Fruit fly (Drosophila melanogaster) whole organism, embryonic: ENCODE results near the gene CG43439.

Experiments used
- Adf1 ChIP-seq: fragments of 200-800 bp; sonication (Bioruptor generic); IDR thresholded peaks from 2 replicates; pipeline ENCODE4 v1.3.6; 2022; ENCODE audit warnings: missing biosample characterization, missing genetic modification characterization
- Bgb ChIP-seq: fragments of 200-800 bp; sonication (Bioruptor generic); IDR thresholded peaks from 2 replicates; pipeline ENCODE4 v1.3.6; 2022; ENCODE audit warnings: missing biosample characterization, missing genetic modification characterization; ENCODE audit not compliant: partially characterized antibody
- CG10274 ChIP-seq: fragments of 200-800 bp; sonication (Bioruptor generic); optimal IDR thresholded peaks from 3 replicates; lab custom pipeline; 2017; ENCODE audit warnings: missing biosample characterization, mild to moderate bottlenecking, missing genetic modification characterization
- CG11093 ChIP-seq: fragments of 200-800 bp; sonication (Bioruptor generic); IDR thresholded peaks from 3 replicates; pipeline ENCODE4 v1.3.6; 2022; ENCODE audit warnings: missing biosample characterization, missing genetic modification characterization
- CG11723 ChIP-seq: fragments of 200-800 bp; sonication (Bioruptor generic); optimal IDR thresholded peaks from 2 replicates; lab custom pipeline; 2017; ENCODE audit warnings: missing biosample characterization, mild to moderate bottlenecking, missing genetic modification characterization
- CG12219 ChIP-seq: fragments of 200-800 bp; sonication (Bioruptor generic); optimal IDR thresholded peaks from 3 replicates; lab custom pipeline; 2018; ENCODE audit warnings: missing biosample characterization, mild to moderate bottlenecking, missing genetic modification characterization
- CG12744 ChIP-seq: fragments of 200-800 bp; sonication (Bioruptor generic); optimal IDR thresholded peaks from 2 replicates; lab custom pipeline; 2016; ENCODE audit warnings: missing biosample characterization, missing genetic modification characterization
- CG15269 ChIP-seq: fragments of 200-800 bp; sonication (Bioruptor generic); optimal IDR thresholded peaks from 2 replicates; lab custom pipeline; 2018; ENCODE audit warnings: missing biosample characterization, mild to moderate bottlenecking, missing genetic modification characterization, moderate library complexity
- CG17328 ChIP-seq: fragments of 200-800 bp; sonication (Bioruptor generic); IDR thresholded peaks from 2 replicates; pipeline ENCODE4 v1.3.6; 2022; ENCODE audit warnings: missing biosample characterization, missing genetic modification characterization
- CG17612 ChIP-seq: fragments of 200-800 bp; sonication (Bioruptor generic); IDR thresholded peaks from 2 replicates; pipeline ENCODE4 v1.3.6; 2022; ENCODE audit warnings: missing biosample characterization, missing genetic modification characterization
- CG18262 ChIP-seq: fragments of 200-800 bp; optimal IDR thresholded peaks from 3 replicates; lab custom pipeline; 2019; ENCODE audit warnings: missing biosample characterization, mild to moderate bottlenecking, missing genetic modification characterization, moderate library complexity
- CG2199 ChIP-seq: fragments of 200-800 bp; sonication (Bioruptor generic); IDR thresholded peaks from 3 replicates; pipeline ENCODE4 v1.3.6; 2022; ENCODE audit warnings: missing biosample characterization, missing genetic modification characterization
- CG31441 ChIP-seq: fragments of 200-800 bp; sonication (Bioruptor generic); IDR thresholded peaks from 2 replicates; pipeline ENCODE4 v1.3.6; 2022; ENCODE audit warnings: missing biosample characterization, missing genetic modification characterization
- CG3847 ChIP-seq: fragments of 200-800 bp; sonication (Bioruptor generic); IDR thresholded peaks from 2 replicates; pipeline ENCODE4 v1.3.6; 2022; ENCODE audit warnings: missing biosample characterization, missing genetic modification characterization
- CG4854 ChIP-seq: fragments of 200-800 bp; sonication (Bioruptor generic); optimal IDR thresholded peaks from 2 replicates; lab custom pipeline; 2016; ENCODE audit warnings: missing biosample characterization, missing genetic modification characterization, inconsistent platforms
- CG5180 ChIP-seq: fragments of 200-800 bp; sonication (Bioruptor generic); optimal IDR thresholded peaks from 3 replicates; lab custom pipeline; 2017; ENCODE audit warnings: missing biosample characterization, missing genetic modification characterization, mild to moderate bottlenecking, moderate library complexity, missing genetic modification reagents
- CG7357 ChIP-seq: fragments of 200-800 bp; sonication (Bioruptor generic); IDR thresholded peaks from 3 replicates; pipeline ENCODE4 v1.3.6; 2022; ENCODE audit warnings: missing biosample characterization, missing genetic modification characterization
- CG7786 ChIP-seq: fragments of 200-800 bp; sonication (Bioruptor generic); optimal IDR thresholded peaks from 2 replicates; lab custom pipeline; 2016; ENCODE audit warnings: missing biosample characterization, missing genetic modification characterization
- CG7839 ChIP-seq: fragments of 200-800 bp; sonication (Bioruptor generic); optimal IDR thresholded peaks from 3 replicates; lab custom pipeline; 2018; ENCODE audit warnings: missing biosample characterization, mild to moderate bottlenecking, missing genetic modification characterization, moderate library complexity
- CG8359 ChIP-seq: fragments of 200-800 bp; sonication (Bioruptor generic); optimal IDR thresholded peaks from 2 replicates; lab custom pipeline; 2017; ENCODE audit warnings: missing biosample characterization, mild to moderate bottlenecking, missing genetic modification characterization, borderline replicate concordance
- CG8388 ChIP-seq: fragments of 200-800 bp; sonication (Bioruptor generic); optimal IDR thresholded peaks from 2 replicates; lab custom pipeline; 2019; ENCODE audit warnings: missing biosample characterization, mild to moderate bottlenecking, missing genetic modification characterization, moderate library complexity
- CoRest ChIP-seq: fragments of 200-800 bp; sonication (Bioruptor generic); optimal IDR thresholded peaks from 3 replicates; lab custom pipeline; 2018; ENCODE audit warnings: missing biosample characterization, mild to moderate bottlenecking, missing genetic modification characterization, moderate library complexity
- Dll ChIP-seq: fragments of 200-800 bp; sonication (Bioruptor generic); IDR thresholded peaks from 4 replicates; pipeline ENCODE4 v1.3.6; 2022; ENCODE audit warnings: missing biosample characterization, missing genetic modification characterization; ENCODE audit not compliant: partially characterized antibody
- Eip74EF ChIP-seq, 2 experiments: fragments of 200-800 bp in 1 of 2; fragments of >200 bp in 1 of 2; sonication (Bioruptor generic) in 1 of 2; optimal IDR thresholded peaks; 2 replicates each; lab custom pipeline; 2017 to 2019; ENCODE audit warnings: missing biosample characterization in 2 of 2, missing genetic modification characterization in 2 of 2, mild to moderate bottlenecking in 1 of 2, moderate library complexity in 1 of 2
- Fer1 ChIP-seq: fragments of 200-800 bp; sonication (Bioruptor generic); optimal IDR thresholded peaks from 2 replicates; lab custom pipeline; 2017; ENCODE audit warnings: missing biosample characterization, mild to moderate bottlenecking, missing genetic modification characterization
- Hmx ChIP-seq: fragments of 200-800 bp; sonication (Bioruptor generic); optimal IDR thresholded peaks from 2 replicates; lab custom pipeline; 2016; ENCODE audit warnings: missing biosample characterization, missing genetic modification characterization
- Hr3 ChIP-seq: fragments of 200-800 bp; sonication (Bioruptor generic); optimal IDR thresholded peaks from 3 replicates; lab custom pipeline; 2016; ENCODE audit warnings: missing biosample characterization, missing genetic modification characterization
- Hr78 ChIP-seq, 2 experiments: fragments of 200-800 bp in 1 of 2; fragments of >200 bp in 1 of 2; sonication (Bioruptor generic) in 1 of 2; optimal IDR thresholded peaks; 2 replicates each; lab custom pipeline; 2017 to 2019; ENCODE audit warnings: missing biosample characterization in 2 of 2, missing genetic modification characterization in 2 of 2, mild to moderate bottlenecking in 1 of 2, moderate library complexity in 1 of 2
- PHDP ChIP-seq: fragments of 200-800 bp; sonication (Bioruptor generic); optimal IDR thresholded peaks from 3 replicates; lab custom pipeline; 2018; ENCODE audit warnings: missing biosample characterization, mild to moderate bottlenecking, missing genetic modification characterization, moderate library complexity
- Ravus ChIP-seq: fragments of 200-800 bp; sonication (Bioruptor generic); IDR thresholded peaks from 2 replicates; pipeline ENCODE4 v1.3.6; 2022; ENCODE audit warnings: missing biosample characterization, missing genetic modification characterization
- br ChIP-seq: fragments of >200 bp; optimal IDR thresholded peaks from 2 replicates; lab custom pipeline; 2017
- emc ChIP-seq: fragments of 200-800 bp; sonication (Bioruptor generic); optimal IDR thresholded peaks from 2 replicates; lab custom pipeline; 2016; ENCODE audit warnings: missing biosample characterization, missing genetic modification characterization
- eyg ChIP-seq: fragments of 200-800 bp; sonication (Bioruptor generic); optimal IDR thresholded peaks from 3 replicates; lab custom pipeline; 2016; ENCODE audit warnings: missing biosample characterization, missing genetic modification characterization
- fu2 ChIP-seq: fragments of 200-800 bp; sonication (Bioruptor generic); optimal IDR thresholded peaks from 2 replicates; lab custom pipeline; 2016; ENCODE audit warnings: missing biosample characterization, missing genetic modification characterization
- hkb ChIP-seq, 2 experiments: fragments of 200-800 bp in 1 of 2; fragments of >200 bp in 1 of 2; sonication (Bioruptor generic) in 1 of 2; IDR thresholded peaks in 1 of 2; optimal IDR thresholded peaks in 1 of 2; 2 replicates each; pipeline versions ENCODE4 v1.3.6 to Lab custom; 2017 to 2022; ENCODE audit warnings: missing biosample characterization in 1 of 2, missing genetic modification characterization in 1 of 2
- ind ChIP-seq: fragments of 200-800 bp; sonication (Bioruptor generic); optimal IDR thresholded peaks from 3 replicates; lab custom pipeline; 2016; ENCODE audit warnings: missing biosample characterization, missing genetic modification characterization
- knrl ChIP-seq: fragments of 200-800 bp; sonication (Bioruptor generic); IDR thresholded peaks from 3 replicates; pipeline ENCODE4 v1.3.6; 2022; ENCODE audit warnings: missing biosample characterization, missing genetic modification characterization; ENCODE audit not compliant: partially characterized antibody
- lilli ChIP-seq: fragments of 200-800 bp; sonication (Bioruptor generic); optimal IDR thresholded peaks from 3 replicates; lab custom pipeline; 2016; ENCODE audit warnings: missing biosample characterization, missing genetic modification characterization
- maf-S ChIP-seq: fragments of 200-800 bp; sonication (Bioruptor generic); optimal IDR thresholded peaks from 2 replicates; lab custom pipeline; 2016; ENCODE audit warnings: missing biosample characterization, missing genetic modification characterization
- mirr ChIP-seq: fragments of 200-800 bp; sonication (Bioruptor generic); optimal IDR thresholded peaks from 3 replicates; lab custom pipeline; 2018; ENCODE audit warnings: missing biosample characterization, mild to moderate bottlenecking, missing genetic modification characterization
- oc ChIP-seq: fragments of 200-800 bp; sonication (Bioruptor generic); optimal IDR thresholded peaks from 2 replicates; lab custom pipeline; 2018; ENCODE audit warnings: missing biosample characterization, mild to moderate bottlenecking, missing genetic modification characterization, moderate library complexity
- onecut ChIP-seq: fragments of 200-800 bp; sonication (Bioruptor generic); IDR thresholded peaks from 2 replicates; pipeline ENCODE4 v1.3.6; 2022; ENCODE audit warnings: missing biosample characterization, missing genetic modification characterization
- prd ChIP-seq, 3 experiments: fragments of >200 bp in 2 of 3; fragments of 200-800 bp in 1 of 3; sonication (Bioruptor generic) in 1 of 3; optimal IDR thresholded peaks in 2 of 3; IDR thresholded peaks in 1 of 3; 2 replicates in 2 of 3; 3 replicates in 1 of 3; pipeline versions ENCODE4 v1.3.6 to Lab custom; 2017 to 2022; ENCODE audit warnings: missing biosample characterization in 1 of 3, missing genetic modification characterization in 1 of 3
- salm ChIP-seq: fragments of 200-800 bp; sonication (Bioruptor generic); optimal IDR thresholded peaks from 2 replicates; lab custom pipeline; 2018; ENCODE audit warnings: missing biosample characterization, mild to moderate bottlenecking, missing genetic modification characterization
- slou ChIP-seq: fragments of 200-800 bp; sonication (Bioruptor generic); optimal IDR thresholded peaks from 3 replicates; lab custom pipeline; 2016; ENCODE audit warnings: missing biosample characterization, missing genetic modification characterization
- so ChIP-seq: fragments of 200-800 bp; sonication (Bioruptor generic); IDR thresholded peaks from 3 replicates; pipeline ENCODE4 v1.3.6; 2022; ENCODE audit warnings: missing biosample characterization, missing genetic modification characterization
- tup ChIP-seq: fragments of 200-800 bp; sonication (Bioruptor generic); optimal IDR thresholded peaks from 2 replicates; lab custom pipeline; 2016; ENCODE audit warnings: missing biosample characterization, mild to moderate bottlenecking, missing genetic modification characterization, moderate library complexity

CG43439 gene

DNA sequence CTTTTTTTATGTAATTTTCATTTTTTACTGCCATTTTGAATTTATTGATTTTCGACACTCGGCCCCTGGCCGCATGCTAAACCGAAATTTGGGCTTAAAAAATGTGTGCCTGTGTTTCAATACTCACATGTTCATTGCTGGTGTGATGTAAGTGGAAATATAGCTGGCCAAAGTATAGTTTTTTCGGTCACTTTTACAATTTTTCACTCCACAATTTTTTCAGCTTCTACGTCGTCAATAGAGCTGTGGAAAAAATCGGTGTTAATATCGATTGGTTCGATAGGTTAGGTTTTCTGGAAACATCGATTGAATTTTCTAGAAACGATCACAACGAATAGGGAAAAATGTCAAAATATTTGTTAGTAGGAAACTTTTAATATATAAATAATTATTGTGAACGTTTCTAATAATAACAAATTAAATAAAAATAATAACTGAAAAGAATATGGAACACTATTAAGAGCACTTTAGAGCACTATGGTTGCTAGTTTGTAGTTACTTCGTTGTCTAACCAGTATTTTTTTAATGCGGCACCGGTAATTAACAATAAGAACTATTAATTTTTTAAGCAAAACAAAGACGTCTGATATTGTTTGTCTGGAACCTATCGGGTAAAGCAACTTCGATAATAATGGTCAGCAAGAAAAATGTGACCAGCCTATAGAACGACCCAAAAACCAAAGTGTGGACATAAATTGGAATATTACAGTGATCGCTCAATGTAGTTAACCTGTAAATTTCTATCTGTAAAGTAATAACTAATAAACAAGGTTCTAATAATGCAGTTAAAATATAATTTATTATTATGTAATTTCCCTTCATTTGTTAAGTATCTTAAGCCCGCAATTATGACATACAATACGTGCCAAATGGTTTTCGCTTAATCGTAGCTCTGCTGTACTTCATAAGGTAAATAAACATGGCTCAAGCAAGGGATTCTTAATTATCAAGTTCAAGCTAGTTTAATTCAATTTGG is 28.8 kb downstream of the CG43439 start, which contains the start of the genes CG10077 and CG9948 (continued):
- TF ChIP-seq slou (peak; percentile 37), Ravus (GFP tag; lab: Robert Waterston, UW) (peak; percentile 80), CG3847 (GFP tag; lab: Robert Waterston, UW) (peak; percentile 89), CG8388 (GFP tag; lab: Kevin White, UChicago) (peak; percentile 89), CG15269 (tag; lab: Kevin White, UChicago) (peak; percentile 93), CG5180 (GFP tag; lab: Kevin White, UChicago) (peak; percentile 65), CoRest (peak; percentile 91), Hmx (GFP tag; lab: Kevin White, UChicago) (peak; percentile 65), CG10274 (GFP tag; lab: Kevin White, UChicago) (peak; percentile 59), oc (tag; lab: Kevin White, UChicago) (no peak), salm (peak; percentile 85), mirr (peak; percentile 83), CG11093 (GFP tag; lab: Robert Waterston, UW) (peak; percentile 83), ind (GFP tag; lab: Kevin White, UChicago) (peak; percentile 89), lilli (GFP tag; lab: Kevin White, UChicago) (peak; percentile 88), Adf1 (GFP tag; lab: Robert Waterston, UW) (peak; percentile 47), CG7839 (tag; lab: Kevin White, UChicago) (peak; percentile 93), Fer1 (GFP tag; lab: Kevin White, UChicago) (peak; percentile 91), Eip74EF (GFP tag; optimal IDR thresholded peaks at IDR 0.05; lab: Kevin White, UChicago) (peak in 1 of 2 experiments; percentile 75), eyg (no peak), br (lab: Kevin White, UChicago) (no peak), hkb (optimal IDR thresholded peaks at IDR 0.05; lab: Kevin White, UChicago) (no peak), hkb (GFP tag; IDR thresholded peaks at IDR 0.05; lab: Robert Waterston, UW) (peak; percentile 92), Hr3 (peak; percentile 89), PHDP (tag; lab: Kevin White, UChicago) (peak; percentile 92), prd (optimal IDR thresholded peaks at IDR 0.05; lab: Kevin White, UChicago) (no peak), prd (GFP tag; IDR thresholded peaks at IDR 0.05; lab: Robert Waterston, UW) (peak; percentile 96), knrl (peak; percentile 75; the same call in 2 of the 3 replicates), CG12744 (GFP tag; lab: Kevin White, UChicago) (no peak), CG17328 (GFP tag; lab: Robert Waterston, UW) (peak; percentile 93), Dll (GFP tag; lab: Robert Waterston, UW) (peak; percentile 85), so (GFP tag; lab: Robert Waterston, UW) (peak; percentile 84), fu2 (GFP tag; lab: Kevin White, UChicago) (peak; percentile 34), CG18262 (tag; lab: Kevin White, UChicago) (peak; percentile 89), tup (GFP tag; lab: Kevin White, UChicago) (peak; percentile 60), CG12219 (GFP tag; lab: Kevin White, UChicago) (peak; percentile 87), Bgb (GFP tag; lab: Robert Waterston, UW) (peak; percentile 80), CG7357 (peak; percentile 77), onecut (GFP tag; lab: Robert Waterston, UW) (peak; percentile 96), CG31441 (GFP tag; lab: Robert Waterston, UW) (peak; percentile 90), maf-S (peak; percentile 35), CG17612 (GFP tag; lab: Robert Waterston, UW) (peak; percentile 79), emc (no peak), CG2199 (peak; percentile 89), CG4854 (GFP tag; lab: Kevin White, UChicago) (peak; percentile 69), CG11723 (peak; percentile 69), Hr78 (GFP tag; optimal IDR thresholded peaks at IDR 0.05; lab: Kevin White, UChicago) (no peak), CG8359 (GFP tag; lab: Kevin White, UChicago) (peak; percentile 65), CG7786 (GFP tag; lab: Kevin White, UChicago) (peak; percentile 6)
